Worm (Caenorhabditis elegans): ENCODE data around the gene glc-1.

- TF ChIP-seq cebp-1 (GFP tag; IDR thresholded peaks at IDR 0.05) (no peak), cebp-1 (tag; optimal IDR thresholded peaks at IDR 0.05) (no peak), F55B11.4 (tag; optimal IDR thresholded peaks at IDR 0.05; ENCODE audit: borderline replicate concordance, insufficient read depth) (no peak), ceh-100 (GFP tag; IDR thresholded peaks at IDR 0.05) (no peak), unc-62 (GFP tag; optimal IDR thresholded peaks at IDR 0.05) (no peak), tlf-1 (GFP tag; optimal IDR thresholded peaks at IDR 0.05) (no peak), let-607 (tag; optimal IDR thresholded peaks at IDR 0.05) (no peak), mxl-1 (tag; optimal IDR thresholded peaks at IDR 0.05) (no peak), athp-1 (tag; optimal IDR thresholded peaks at IDR 0.05) (no peak)
These were observed 43.7 kb upstream of the glc-1 start, which contains the start of gene cyp-33D1 for ce11 chrV:16175757-16176156.
